Fruit fly (Drosophila melanogaster): ENCODE measurements around the gene Cyp4g1.
A peak's percentile ranks its signal among the peaks of the same experiment; 100 is the strongest.

Cyp4g1 gene

DNA sequence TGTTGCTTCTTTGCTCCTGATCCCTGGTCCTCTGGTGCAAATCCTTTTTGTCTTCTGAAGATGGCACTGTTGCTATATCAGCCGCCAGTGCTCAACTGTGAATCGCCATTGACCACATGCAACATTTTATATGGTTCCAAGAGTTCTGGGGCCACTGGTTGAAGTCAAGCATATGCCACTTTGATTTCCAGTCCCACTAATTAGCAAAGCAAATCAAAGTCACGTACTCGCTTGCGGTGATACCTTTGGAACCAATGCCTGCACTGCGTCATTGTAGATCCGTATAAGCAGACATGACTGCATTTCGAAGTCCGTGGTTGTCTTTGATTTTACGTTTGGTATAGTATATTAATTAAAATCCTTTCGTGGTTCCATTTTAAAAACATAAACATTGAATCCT is at the start of gene Cyp4g1:
Gene Cyp4g1 (minus strand): TSS at position 101 of the 400 bp plus-strand sequence.
- TF ChIP-seq CG6808 (GFP tag; optimal IDR thresholded peaks at IDR 0.05) (no peak), Met (GFP tag; optimal IDR thresholded peaks at IDR 0.05) (no peak), dsx (GFP tag; optimal IDR thresholded peaks at IDR 0.05; ENCODE audit: poor library complexity, severe bottlenecking) (no peak), CG7368 (GFP tag; optimal IDR thresholded peaks at IDR 0.05) (no peak), Hr38 (GFP tag; optimal IDR thresholded peaks at IDR 0.05) (no peak), Hr39 (GFP tag; optimal IDR thresholded peaks at IDR 0.05) (no peak), CG3032 (tag; optimal IDR thresholded peaks at IDR 0.05) (no peak), CG4318 (GFP tag; optimal IDR thresholded peaks at IDR 0.05) (no peak), salr (GFP tag; optimal IDR thresholded peaks at IDR 0.05) (no peak), acj6 (GFP tag; optimal IDR thresholded peaks at IDR 0.05) (no peak), Smox (GFP tag; optimal IDR thresholded peaks at IDR 0.05) (no peak), CG11294 (GFP tag; IDR thresholded peaks at IDR 0.05) (no peak), CG32006 (GFP tag; optimal IDR thresholded peaks at IDR 0.05) (no peak), lz (GFP tag; optimal IDR thresholded peaks at IDR 0.05) (no peak), vri (GFP tag; optimal IDR thresholded peaks at IDR 0.05) (no peak), CG15336 (GFP tag; IDR thresholded peaks at IDR 0.05) (no peak), Eip78C (GFP tag) (no peak)

DNA sequence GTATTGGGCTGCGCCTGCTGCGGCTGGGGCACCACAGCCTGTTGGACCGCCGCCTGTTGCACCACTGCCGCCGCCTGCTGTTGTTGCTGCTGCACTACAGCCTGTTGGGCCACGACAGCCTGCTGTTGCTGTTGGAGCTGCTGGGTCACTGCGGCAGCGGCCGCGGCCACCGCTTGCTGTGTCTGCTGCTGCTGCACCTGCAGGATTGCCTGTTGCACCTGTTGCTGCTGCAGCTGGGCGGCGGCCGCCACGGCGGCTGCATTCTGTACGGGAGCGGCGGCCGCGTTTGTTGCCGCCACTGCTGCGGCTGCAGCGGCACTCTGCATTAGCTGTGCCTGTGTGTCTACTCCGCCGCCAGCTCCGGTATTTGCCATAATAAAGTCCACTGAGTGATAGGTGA is 49.7 kb upstream of the Cyp4g1 start:
- TF ChIP-seq eg (GFP tag; IDR thresholded peaks at IDR 0.05) (no peak), CG6808 (GFP tag; optimal IDR thresholded peaks at IDR 0.05) (no peak), Hr39 (GFP tag; optimal IDR thresholded peaks at IDR 0.05) (no peak), CG7368 (GFP tag; optimal IDR thresholded peaks at IDR 0.05) (no peak), lz (GFP tag; optimal IDR thresholded peaks at IDR 0.05) (no peak), salr (GFP tag; optimal IDR thresholded peaks at IDR 0.05) (no peak), CG31627 (GFP tag; optimal IDR thresholded peaks at IDR 0.05) (no peak), Eip78C (GFP tag) (no peak), pdm3 (GFP tag; optimal IDR thresholded peaks at IDR 0.05) (no peak), CG6854 (GFP tag; optimal IDR thresholded peaks at IDR 0.05) (no peak), esn (GFP tag; optimal IDR thresholded peaks at IDR 0.05) (no peak)

DNA sequence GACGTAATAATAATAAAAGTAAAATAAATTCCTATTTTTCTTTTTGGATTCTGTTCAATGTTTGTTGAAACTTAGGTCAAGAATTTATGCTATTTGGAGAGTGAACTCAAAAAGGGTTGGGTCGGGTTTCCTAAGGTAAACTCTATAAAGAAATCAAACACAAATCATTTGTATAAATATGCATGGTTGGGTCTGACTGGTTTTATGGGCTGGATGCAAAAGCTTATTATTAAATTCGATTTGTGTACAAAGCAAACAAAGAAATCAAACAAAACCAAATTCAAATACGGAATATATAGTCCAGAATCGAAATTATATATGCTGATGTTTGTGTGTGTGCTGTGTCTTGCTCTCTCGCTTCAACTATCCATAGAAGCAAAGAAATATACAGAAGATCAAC is 46.5 kb upstream of the Cyp4g1 start:
- TF ChIP-seq fkh (GFP tag; optimal IDR thresholded peaks at IDR 0.05) = peak; percentile 49
- no peak for TF ChIP-seq Ets96B (tag; optimal IDR thresholded peaks at IDR 0.05)

DNA sequence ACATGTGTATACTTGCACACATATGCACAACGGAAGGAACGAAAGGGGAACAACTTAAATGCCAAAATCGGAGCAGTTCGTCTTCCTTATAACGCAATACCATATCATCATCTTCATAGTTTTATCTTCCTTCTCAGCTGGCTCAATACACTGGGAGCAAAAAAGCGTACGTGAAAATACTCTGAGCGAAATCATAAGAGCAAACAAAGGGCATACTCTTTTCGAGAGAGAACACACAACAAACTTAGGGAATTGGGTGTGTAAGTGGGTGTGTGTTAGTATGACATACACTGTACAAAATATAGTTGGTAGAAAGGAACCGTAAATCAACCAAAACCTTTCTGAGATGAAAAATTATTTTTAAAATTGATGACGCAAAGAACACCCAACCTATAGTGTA is 43.4 kb upstream of the Cyp4g1 start:
- TF ChIP-seq salr (GFP tag; optimal IDR thresholded peaks at IDR 0.05) (no peak), Sox14 (GFP tag; optimal IDR thresholded peaks at IDR 0.05) (no peak), CG4318 (GFP tag; optimal IDR thresholded peaks at IDR 0.05) (no peak), lz (GFP tag; optimal IDR thresholded peaks at IDR 0.05) (no peak), CG6792 (GFP tag; optimal IDR thresholded peaks at IDR 0.05) (no peak), CG10669 (GFP tag; optimal IDR thresholded peaks at IDR 0.05) (no peak), CG11294 (GFP tag; IDR thresholded peaks at IDR 0.05) (no peak), Sox15 (GFP tag; optimal IDR thresholded peaks at IDR 0.05) (no peak), Hr38 (GFP tag; optimal IDR thresholded peaks at IDR 0.05) (no peak), eg (GFP tag; IDR thresholded peaks at IDR 0.05) (no peak), ss (GFP tag; optimal IDR thresholded peaks at IDR 0.05) (no peak), CG11762 (GFP tag; optimal IDR thresholded peaks at IDR 0.05; ENCODE audit: insufficient read depth) (no peak), Eip78C (GFP tag) (peak; percentile 67), OdsH (GFP tag; optimal IDR thresholded peaks at IDR 0.05) (no peak), CG9139 (GFP tag; optimal IDR thresholded peaks at IDR 0.05) (no peak), esn (GFP tag; optimal IDR thresholded peaks at IDR 0.05) (no peak), svp (GFP tag) (peak; percentile 25)

DNA sequence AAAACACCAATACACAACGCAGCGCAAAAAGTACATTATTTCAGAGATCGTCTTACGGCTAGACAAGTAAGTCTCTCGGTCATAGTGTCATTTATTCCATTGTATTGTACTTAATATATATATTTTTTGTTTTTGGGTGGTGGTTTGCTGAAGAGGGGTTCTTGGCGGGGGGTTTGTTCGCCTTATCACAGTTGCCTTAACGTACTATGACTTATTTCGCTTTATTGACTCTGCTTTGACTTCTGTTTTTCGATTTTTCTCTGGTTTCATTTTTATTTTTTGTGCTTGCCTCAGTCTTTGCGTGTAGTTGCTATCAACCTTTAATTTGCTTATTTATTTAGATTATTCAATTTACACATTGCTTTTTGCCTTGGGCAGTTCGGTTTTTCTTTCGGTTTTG is 41.4 kb upstream of the Cyp4g1 start:
- no peak for TF ChIP-seq CG9139 (GFP tag; optimal IDR thresholded peaks at IDR 0.05)
- peak; percentile 55 for TF ChIP-seq vri (GFP tag; optimal IDR thresholded peaks at IDR 0.05)
- no peak for TF ChIP-seq fd59A (GFP tag; optimal IDR thresholded peaks at IDR 0.05)
- TF ChIP-seq fkh (GFP tag; optimal IDR thresholded peaks at IDR 0.05) = peak; percentile 53
- TF ChIP-seq svp (GFP tag) = peak; percentile 94
